Worm (Caenorhabditis elegans): ENCODE results near the gene sdf-9.
A peak's percentile ranks its signal among the peaks of the same experiment; 100 is the strongest.

ce11 chrV:20781346-20781952 is 16.6 kb upstream of the sdf-9 start:
- TF ChIP-seq ama-1 (optimal IDR thresholded peaks at IDR 0.05) (no peak), unc-62 (GFP tag; optimal IDR thresholded peaks at IDR 0.05 in 1 of 2) (peak in 1 of 2 experiments; percentile 51), unc-62 (tag; optimal IDR thresholded peaks at IDR 0.05) (no peak), set-16 (GFP tag; IDR thresholded peaks at IDR 0.05) (no peak), ztf-11 (tag; optimal IDR thresholded peaks at IDR 0.05) (no peak), skn-1 (tag; optimal IDR thresholded peaks at IDR 0.05) (no peak), nhr-6 (tag; optimal IDR thresholded peaks at IDR 0.05) (no peak), duxl-1 (tag; optimal IDR thresholded peaks at IDR 0.05; ENCODE audit: poor library complexity) (no peak), mdl-1 (tag; optimal IDR thresholded peaks at IDR 0.05) (no peak), dpl-1 (GFP tag; optimal IDR thresholded peaks at IDR 0.05) (no peak), nhr-76 (tag; optimal IDR thresholded peaks at IDR 0.05) (no peak), ceh-82 (tag; optimal IDR thresholded peaks at IDR 0.05) (no peak), lin-39 (tag; optimal IDR thresholded peaks at IDR 0.05) (no peak)
